Fruit fly (Drosophila melanogaster): Measurements from ENCODE around the gene alph.

DNA sequence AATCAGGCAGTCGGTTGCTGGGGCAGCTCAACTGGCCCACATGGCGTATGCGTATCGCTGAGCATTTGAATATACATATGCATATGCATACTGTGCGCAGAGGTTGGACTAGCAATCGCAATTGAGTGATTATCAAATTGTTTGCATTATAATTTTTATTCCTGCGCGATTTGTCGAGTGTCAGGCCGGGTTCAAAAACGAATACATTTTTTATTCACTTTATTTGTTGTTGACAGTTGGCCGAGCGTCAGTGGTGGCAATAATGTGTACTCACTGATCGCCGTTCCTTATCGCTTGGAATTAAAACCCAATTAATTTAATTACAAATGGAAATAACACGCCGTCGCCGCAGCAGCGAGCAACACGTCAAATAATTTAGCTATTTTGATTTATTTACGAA, 25.9 kb upstream of the alph start:
- TF ChIP-seq CG10348 (GFP tag; IDR thresholded peaks at IDR 0.05) = no peak
- TF ChIP-seq CG34367 (tag; optimal IDR thresholded peaks at IDR 0.05) = no peak
- 0 out of 3 replicates have a peak, but pooled peaks have one; percentile 14 for TF ChIP-seq CG4496 (GFP tag; IDR thresholded peaks at IDR 0.05)
- TF ChIP-seq CG32121 (GFP tag; IDR thresholded peaks at IDR 0.05) = no peak
- no peak for TF ChIP-seq Ets98B (GFP tag; IDR thresholded peaks at IDR 0.05)
- TF ChIP-seq CG17806 (tag; optimal IDR thresholded peaks at IDR 0.05) = no peak
- TF ChIP-seq fd96Ca (GFP tag; IDR thresholded peaks at IDR 0.05) = no peak
- TF ChIP-seq Pif1B (GFP tag; optimal IDR thresholded peaks at IDR 0.05) = no peak
- TF ChIP-seq Pif1A (GFP tag; optimal IDR thresholded peaks at IDR 0.05) = no peak
